Worm (Caenorhabditis elegans): ENCODE results near the gene F53C3.1.

The F53C3.1 gene

ce11 chrII:3911284-3911683 lies 532 bp upstream of the F53C3.1 start:
- TF ChIP-seq ztf-11 (tag; optimal IDR thresholded peaks at IDR 0.05): no peak
- no peak for TF ChIP-seq pha-4 (tag; optimal IDR thresholded peaks at IDR 0.05)
- TF ChIP-seq tbx-8 (GFP tag; optimal IDR thresholded peaks at IDR 0.05): no peak
- TF ChIP-seq M03D4.4 (tag; optimal IDR thresholded peaks at IDR 0.05): no peak
- TF ChIP-seq unc-120 (tag; optimal IDR thresholded peaks at IDR 0.05; ENCODE audit: poor library complexity, severe bottlenecking): no peak
- TF ChIP-seq mep-1 (tag; optimal IDR thresholded peaks at IDR 0.05): no peak
- no peak for TF ChIP-seq ceh-83 (GFP tag; optimal IDR thresholded peaks at IDR 0.05)
- no peak for TF ChIP-seq elt-1 (tag; optimal IDR thresholded peaks at IDR 0.05; ENCODE audit: borderline replicate concordance, insufficient read depth)
- TF ChIP-seq drap-1 (GFP tag; optimal IDR thresholded peaks at IDR 0.05): no peak
- no peak for TF ChIP-seq unc-39 (tag; optimal IDR thresholded peaks at IDR 0.05)
- TF ChIP-seq sptf-1 (tag; optimal IDR thresholded peaks at IDR 0.05): no peak
- TF ChIP-seq mls-2 (tag; optimal IDR thresholded peaks at IDR 0.05): no peak
- no peak for TF ChIP-seq blmp-1 (tag; optimal IDR thresholded peaks at IDR 0.05)
- TF ChIP-seq nhr-2 (tag; optimal IDR thresholded peaks at IDR 0.05): no peak
- no peak for TF ChIP-seq ham-2 (GFP tag; optimal IDR thresholded peaks at IDR 0.05)
- TF ChIP-seq nhr-237 (tag; optimal IDR thresholded peaks at IDR 0.05): no peak
- TF ChIP-seq ceh-43 (GFP tag; optimal IDR thresholded peaks at IDR 0.05): no peak
- no peak for TF ChIP-seq snpc-4 (tag; optimal IDR thresholded peaks at IDR 0.05)
- no peak for TF ChIP-seq lin-13 (tag; optimal IDR thresholded peaks at IDR 0.05)
- TF ChIP-seq flh-1 (GFP tag; optimal IDR thresholded peaks at IDR 0.05): no peak

DNA sequence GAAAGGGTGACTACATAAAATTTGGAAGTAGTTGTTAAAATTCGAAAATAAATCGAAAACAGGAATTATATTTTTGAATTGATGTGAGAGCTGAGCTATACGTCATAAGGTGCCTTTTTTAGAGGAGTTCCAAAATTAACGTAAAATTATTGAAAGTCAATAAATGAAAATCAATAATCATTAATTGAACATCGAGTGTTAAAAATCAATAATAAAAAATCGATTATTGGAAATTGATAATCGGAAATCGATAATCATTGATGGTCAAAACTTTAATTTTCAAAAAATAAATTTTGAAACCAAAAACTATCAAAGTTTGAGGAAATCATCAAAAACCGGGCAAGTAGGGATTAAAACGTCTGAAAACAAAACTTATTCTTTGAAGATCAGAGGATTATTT lies 1.9 kb downstream of the F53C3.1 start:
- TF ChIP-seq sptf-1 (tag; optimal IDR thresholded peaks at IDR 0.05) (no peak), nhr-76 (tag; optimal IDR thresholded peaks at IDR 0.05) (no peak), nhr-2 (tag; optimal IDR thresholded peaks at IDR 0.05) (no peak), lin-13 (tag; optimal IDR thresholded peaks at IDR 0.05) (no peak), hlh-1 (tag; optimal IDR thresholded peaks at IDR 0.05) (no peak), bed-3 (GFP tag; optimal IDR thresholded peaks at IDR 0.05) (no peak), nhr-12 (tag; optimal IDR thresholded peaks at IDR 0.05) (no peak), mls-2 (tag; optimal IDR thresholded peaks at IDR 0.05) (no peak), drap-1 (GFP tag; optimal IDR thresholded peaks at IDR 0.05) (no peak), zip-8 (tag; optimal IDR thresholded peaks at IDR 0.05) (no peak)

DNA sequence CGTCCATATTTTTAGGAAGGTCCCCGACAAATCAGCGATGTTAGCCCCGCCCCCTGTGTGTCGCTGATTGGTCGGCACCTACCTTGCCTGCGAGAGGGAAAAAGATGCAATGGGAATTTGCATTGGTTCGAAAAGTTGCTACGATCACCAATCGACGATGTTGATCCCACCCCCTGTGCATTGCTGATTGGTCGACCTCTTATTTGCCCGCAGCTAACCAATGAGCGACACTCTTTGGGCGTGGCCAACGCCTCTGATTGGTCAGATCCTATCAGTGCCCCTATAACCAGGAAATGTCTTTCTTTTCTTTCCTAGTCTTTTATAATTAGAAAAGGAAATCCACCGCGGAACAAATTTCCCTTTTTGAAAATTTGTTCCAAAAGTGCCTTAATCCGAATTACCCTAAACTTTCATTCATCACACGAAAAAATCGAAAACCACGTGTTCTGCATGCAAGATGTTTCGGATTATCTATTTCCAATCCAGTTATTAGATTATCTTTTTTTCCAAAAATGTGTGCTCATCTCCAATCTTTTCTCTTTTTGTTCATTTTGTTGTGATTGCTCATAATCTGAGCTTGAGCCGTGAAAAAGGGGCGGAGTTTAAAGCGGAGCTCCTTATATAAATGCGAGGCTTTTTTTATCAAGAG lies 6.3 kb downstream of the F53C3.1 start:
- TF ChIP-seq ceh-39 (tag; optimal IDR thresholded peaks at IDR 0.05) (no peak), lin-13 (tag; optimal IDR thresholded peaks at IDR 0.05) (no peak), flh-1 (GFP tag; optimal IDR thresholded peaks at IDR 0.05) (no peak), ztf-11 (tag; optimal IDR thresholded peaks at IDR 0.05) (no peak), lin-32 (GFP tag; optimal IDR thresholded peaks at IDR 0.05) (no peak), hlh-1 (tag; optimal IDR thresholded peaks at IDR 0.05) (no peak), bed-3 (GFP tag; optimal IDR thresholded peaks at IDR 0.05) (no peak), nhr-237 (tag; optimal IDR thresholded peaks at IDR 0.05) (no peak), unc-62 (GFP tag; optimal IDR thresholded peaks at IDR 0.05) (no peak), unc-39 (tag; optimal IDR thresholded peaks at IDR 0.05) (no peak), sptf-1 (tag; optimal IDR thresholded peaks at IDR 0.05) (no peak), ceh-43 (GFP tag; optimal IDR thresholded peaks at IDR 0.05) (no peak), elt-3 (tag; optimal IDR thresholded peaks at IDR 0.05) (no peak), nhr-12 (tag; optimal IDR thresholded peaks at IDR 0.05) (no peak), elt-1 (tag; optimal IDR thresholded peaks at IDR 0.05; ENCODE audit: borderline replicate concordance, insufficient read depth) (no peak), zip-8 (tag; optimal IDR thresholded peaks at IDR 0.05) (no peak), tbx-8 (GFP tag; optimal IDR thresholded peaks at IDR 0.05) (no peak), mls-2 (tag; optimal IDR thresholded peaks at IDR 0.05) (no peak)

DNA sequence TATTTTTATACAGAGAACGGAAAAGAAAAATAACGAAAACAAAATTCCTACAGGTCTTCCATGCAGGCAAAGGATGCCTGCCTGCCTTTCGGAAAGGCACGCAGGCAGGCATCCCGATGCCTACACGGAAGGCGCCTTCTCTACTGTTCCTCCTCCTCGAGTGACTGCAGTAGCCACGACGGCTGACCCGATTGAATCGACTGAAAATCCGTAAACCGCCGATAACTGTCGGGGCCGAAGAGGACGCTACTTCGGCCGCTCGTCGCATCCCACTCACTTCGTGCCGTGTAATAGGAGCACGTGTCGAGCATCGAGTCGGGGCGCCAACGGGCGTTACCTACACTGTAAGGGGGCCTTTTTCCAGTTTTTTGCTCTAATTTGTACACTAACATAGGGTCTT lies 8.8 kb downstream of the F53C3.1 start:
- TF ChIP-seq pha-4 (tag; optimal IDR thresholded peaks at IDR 0.05) (no peak), unc-39 (tag; optimal IDR thresholded peaks at IDR 0.05) (no peak), hlh-1 (tag; optimal IDR thresholded peaks at IDR 0.05) (no peak), elt-3 (tag; optimal IDR thresholded peaks at IDR 0.05) (no peak), nhr-2 (tag; optimal IDR thresholded peaks at IDR 0.05) (no peak), elt-1 (tag; optimal IDR thresholded peaks at IDR 0.05; ENCODE audit: borderline replicate concordance, insufficient read depth) (no peak), ceh-83 (GFP tag; optimal IDR thresholded peaks at IDR 0.05) (no peak), nhr-237 (tag; optimal IDR thresholded peaks at IDR 0.05) (no peak), mab-5 (tag; optimal IDR thresholded peaks at IDR 0.05) (no peak), zip-8 (tag; optimal IDR thresholded peaks at IDR 0.05) (no peak), nhr-28 (tag; optimal IDR thresholded peaks at IDR 0.05) (no peak), unc-62 (GFP tag; optimal IDR thresholded peaks at IDR 0.05) (no peak)
